Worm (Caenorhabditis elegans) whole organism, late embryonic: ENCODE measurements around the gene sti-1.
"Not testable (repeated sequence)": the region's sequence is repeated elsewhere in the genome, so short reads cannot be mapped to it uniquely, and the experiment has no call there.

Source experiments
- C38D4.7 ChIP-seq: fragments of 200-800 bp; sonication (Bioruptor generic); optimal IDR thresholded peaks from 2 replicates; lab custom pipeline; 2018; ENCODE audit warnings: mild to moderate bottlenecking, missing genetic modification characterization, moderate library complexity, missing compliant biosample characterization
- K02D7.2 ChIP-seq: sonication (generic microtip); optimal IDR thresholded peaks from 2 replicates; lab custom pipeline; 2017; ENCODE audit warnings: mild to moderate bottlenecking, missing genetic modification characterization, missing compliant biosample characterization
- ceh-18 ChIP-seq: sonication (generic microtip); optimal IDR thresholded peaks from 2 replicates; lab custom pipeline; 2016; ENCODE audit warnings: missing genetic modification characterization, missing compliant biosample characterization
- ceh-34 ChIP-seq: sonication (generic microtip); optimal IDR thresholded peaks from 2 replicates; lab custom pipeline; 2016; ENCODE audit warnings: mild to moderate bottlenecking, missing genetic modification characterization, missing compliant biosample characterization
- ceh-6 ChIP-seq: fragments of 200-800 bp; sonication (Bioruptor generic); optimal IDR thresholded peaks from 2 replicates; lab custom pipeline; 2018; ENCODE audit warnings: mild to moderate bottlenecking, missing genetic modification characterization, missing compliant biosample characterization
- fax-1 ChIP-seq: sonication (generic microtip); optimal IDR thresholded peaks from 2 replicates; lab custom pipeline; 2016; ENCODE audit warnings: missing genotype, missing genetic modification characterization, missing compliant biosample characterization
- nhr-11 ChIP-seq: fragments of 150-350 bp; optimal IDR thresholded peaks from 2 replicates; lab custom pipeline; 2014; ENCODE audit warnings: missing biosample characterization, missing genetic modification characterization
- pha-2 ChIP-seq: sonication (generic microtip); optimal IDR thresholded peaks from 2 replicates; lab custom pipeline; 2017; ENCODE audit warnings: mild to moderate bottlenecking, missing genetic modification characterization, missing compliant biosample characterization
- pqm-1 ChIP-seq: sonication (generic microtip); optimal IDR thresholded peaks from 2 replicates; lab custom pipeline; 2016; ENCODE audit warnings: missing genetic modification characterization, missing compliant biosample characterization
- unc-55 ChIP-seq: sonication (generic microtip); optimal IDR thresholded peaks from 2 replicates; lab custom pipeline; 2017; ENCODE audit warnings: missing biosample characterization, missing genetic modification reagents, missing genetic modification characterization

DNA sequence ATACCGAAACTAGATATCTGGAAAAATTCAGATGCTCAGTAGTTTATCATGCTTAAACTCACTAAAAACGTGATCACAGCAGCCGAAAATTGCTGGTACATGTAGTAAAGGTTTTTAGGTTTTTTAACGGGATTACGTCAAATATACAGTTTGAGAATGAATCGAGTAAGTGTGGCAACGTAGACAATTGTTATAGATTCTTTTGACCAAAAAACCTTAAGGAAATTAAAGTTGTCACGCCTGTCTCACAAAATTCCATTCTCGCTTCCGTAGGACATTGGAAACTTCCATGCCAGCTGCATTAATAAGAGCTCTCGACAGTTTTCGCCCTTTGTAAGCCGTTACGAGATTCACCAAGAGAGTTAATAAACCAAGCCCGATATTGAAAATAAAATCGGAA is 49.6 kb downstream of the sti-1 start, which contains the start of gene srx-31:
- not testable (repeated sequence) for TF ChIP-seq unc-55 (GFP tag; lab: Kevin White, UChicago); fax-1 (tag; lab: Kevin White, UChicago); C38D4.7 (GFP tag; lab: Kevin White, UChicago); nhr-11 (tag; lab: Kevin White, UChicago); K02D7.2; ceh-18 (tag; lab: Kevin White, UChicago); pha-2 (tag; lab: Kevin White, UChicago); ceh-6 (GFP tag; lab: Kevin White, UChicago); pqm-1 (tag; lab: Kevin White, UChicago); ceh-34 (tag; lab: Kevin White, UChicago)
